Fruit fly (Drosophila melanogaster) whole organism, embryonic: Measurements from ENCODE around the gene CG7530.

Experiments used
- Awh ChIP-seq: fragments of 200-800 bp; sonication (Bioruptor generic); IDR thresholded peaks from 2 replicates; pipeline ENCODE4, ENCODE4 v1.3.6; 2022; ENCODE audit warnings: missing biosample characterization, missing genetic modification characterization
- B-H2 ChIP-seq: fragments of 200-800 bp; sonication (Bioruptor generic); optimal IDR thresholded peaks from 2 replicates; lab custom pipeline; 2018; ENCODE audit warnings: missing biosample characterization, mild to moderate bottlenecking, missing genetic modification characterization
- Bteb2 ChIP-seq: fragments of 200-800 bp; sonication (Bioruptor generic); optimal IDR thresholded peaks from 2 replicates; lab custom pipeline; 2016; ENCODE audit warnings: missing biosample characterization, missing genetic modification characterization
- CG10267 ChIP-seq: fragments of 200-800 bp; sonication (Bioruptor generic); optimal IDR thresholded peaks from 2 replicates; lab custom pipeline; 2018; ENCODE audit warnings: missing biosample characterization, mild to moderate bottlenecking, missing genetic modification characterization, moderate library complexity
- CG10543 ChIP-seq: fragments of 200-800 bp; sonication (Bioruptor generic); optimal IDR thresholded peaks from 3 replicates; lab custom pipeline; 2017; ENCODE audit warnings: missing biosample characterization, mild to moderate bottlenecking, missing genetic modification characterization, moderate library complexity
- CG10565 ChIP-seq: fragments of 200-800 bp; sonication (Bioruptor generic); optimal IDR thresholded peaks from 3 replicates; lab custom pipeline; 2016; ENCODE audit warnings: missing biosample characterization, mild to moderate bottlenecking, missing genetic modification characterization
- CG11247 ChIP-seq: fragments of 200-800 bp; sonication (Bioruptor generic); IDR thresholded peaks from 2 replicates; pipeline ENCODE4 v1.3.6; 2022; ENCODE audit warnings: missing biosample characterization, missing genetic modification characterization
- CG12071 ChIP-seq: fragments of 200-800 bp; sonication (Bioruptor generic); optimal IDR thresholded peaks from 3 replicates; lab custom pipeline; 2018; ENCODE audit warnings: missing biosample characterization, mild to moderate bottlenecking, missing genetic modification characterization
- CG1233 ChIP-seq: fragments of 200-800 bp; sonication (Bioruptor generic); optimal IDR thresholded peaks from 4 replicates; lab custom pipeline; 2018; ENCODE audit warnings: missing biosample characterization, mild to moderate bottlenecking, missing genetic modification characterization
- CG13894 ChIP-seq: fragments of 200-800 bp; sonication (Bioruptor generic); optimal IDR thresholded peaks from 3 replicates; lab custom pipeline; 2018; ENCODE audit warnings: missing biosample characterization, mild to moderate bottlenecking, missing genetic modification characterization, moderate library complexity
- CG14667 ChIP-seq: fragments of 200-800 bp; sonication (Bioruptor generic); IDR thresholded peaks from 2 replicates; pipeline ENCODE4 v1.3.6; 2022; ENCODE audit warnings: missing biosample characterization, missing genetic modification characterization
- CG15269 ChIP-seq: fragments of 200-800 bp; sonication (Bioruptor generic); optimal IDR thresholded peaks from 2 replicates; lab custom pipeline; 2018; ENCODE audit warnings: missing biosample characterization, mild to moderate bottlenecking, missing genetic modification characterization, moderate library complexity
- CG15696 ChIP-seq: fragments of 200-800 bp; sonication (Bioruptor generic); optimal IDR thresholded peaks from 2 replicates; lab custom pipeline; 2019; ENCODE audit warnings: missing biosample characterization, mild to moderate bottlenecking, missing genetic modification characterization, moderate library complexity
- CG16813 ChIP-seq: fragments of 200-800 bp; sonication (Bioruptor generic); IDR thresholded peaks from 3 replicates; pipeline ENCODE4 v1.3.6; 2022; ENCODE audit warnings: missing biosample characterization, missing genetic modification characterization; ENCODE audit not compliant: partially characterized antibody
- CG30403 ChIP-seq: fragments of 200-800 bp; sonication (Bioruptor generic); optimal IDR thresholded peaks from 3 replicates; lab custom pipeline; 2016; ENCODE audit warnings: missing biosample characterization, missing genetic modification characterization
- CG32767 ChIP-seq: fragments of 200-800 bp; sonication (Bioruptor generic); IDR thresholded peaks from 2 replicates; pipeline ENCODE4 v1.3.6; 2022; ENCODE audit warnings: missing biosample characterization, missing genetic modification characterization
- CG3995 ChIP-seq: fragments of 200-800 bp; sonication (Bioruptor generic); optimal IDR thresholded peaks from 3 replicates; lab custom pipeline; 2016; ENCODE audit warnings: missing biosample characterization, missing genetic modification characterization
- CG5245 ChIP-seq: fragments of 200-800 bp; sonication (Bioruptor generic); optimal IDR thresholded peaks from 3 replicates; lab custom pipeline; 2016; ENCODE audit warnings: missing biosample characterization, missing genetic modification characterization
- CG7271 ChIP-seq: fragments of 200-800 bp; sonication (Bioruptor generic); optimal IDR thresholded peaks from 2 replicates; lab custom pipeline; 2018; ENCODE audit warnings: missing biosample characterization, mild to moderate bottlenecking, missing genetic modification characterization, moderate library complexity
- CG7372 ChIP-seq: fragments of 200-800 bp; sonication (Bioruptor generic); IDR thresholded peaks from 2 replicates; pipeline ENCODE4 v1.3.6; 2022; ENCODE audit warnings: missing biosample characterization, missing genetic modification characterization
- CG9727 ChIP-seq: fragments of 200-800 bp; sonication (Bioruptor generic); optimal IDR thresholded peaks from 3 replicates; lab custom pipeline; 2017; ENCODE audit warnings: missing biosample characterization, mild to moderate bottlenecking, missing genetic modification characterization
- CG9797 ChIP-seq: fragments of 200-800 bp; sonication (Bioruptor generic); optimal IDR thresholded peaks from 3 replicates; lab custom pipeline; 2018; ENCODE audit warnings: missing biosample characterization, mild to moderate bottlenecking, missing genetic modification characterization
- D ChIP-seq, 2 experiments: fragments of 200-800 bp in 1 of 2; fragments of >200 bp in 1 of 2; sonication (Bioruptor generic) in 1 of 2; optimal IDR thresholded peaks; 2 replicates in 1 of 2; 3 replicates in 1 of 2; lab custom pipeline; 2017; ENCODE audit warnings: mild to moderate bottlenecking in 1 of 2, missing biosample characterization in 1 of 2, missing genetic modification characterization in 1 of 2, missing genetic modification reagents in 1 of 2
- Ets97D ChIP-seq: fragments of 200-800 bp; sonication (Bioruptor generic); optimal IDR thresholded peaks from 3 replicates; lab custom pipeline; 2016; ENCODE audit warnings: missing biosample characterization, missing genetic modification characterization
- HLH3B ChIP-seq: fragments of 200-800 bp; sonication (Bioruptor generic); IDR thresholded peaks from 2 replicates; pipeline ENCODE4 v1.3.6; 2022; ENCODE audit warnings: missing biosample characterization, missing genetic modification characterization
- Lhr ChIP-seq: fragments of 200-800 bp; sonication (Bioruptor generic); optimal IDR thresholded peaks from 3 replicates; lab custom pipeline; 2017; ENCODE audit warnings: mild to moderate bottlenecking, missing biosample characterization, missing genetic modification reagents, missing genetic modification characterization
- Med ChIP-seq: fragments of 200-800 bp; sonication (Bioruptor generic); peaks from one replicate; lab custom pipeline; 2016; ENCODE audit warnings: missing biosample characterization, missing genetic modification characterization, mild to moderate bottlenecking, inconsistent platforms, moderate library complexity
- Opbp ChIP-seq: fragments of 200-800 bp; sonication (Bioruptor generic); IDR thresholded peaks from 3 replicates; pipeline ENCODE4 v1.3.6; 2022; ENCODE audit warnings: missing biosample characterization, missing genetic modification characterization; ENCODE audit not compliant: partially characterized antibody
- Sox100B ChIP-seq: fragments of 200-800 bp; sonication (Bioruptor generic); optimal IDR thresholded peaks from 3 replicates; lab custom pipeline; 2018; ENCODE audit warnings: missing biosample characterization, mild to moderate bottlenecking, missing genetic modification characterization
- abd-A ChIP-seq: fragments of 200-800 bp; sonication (Bioruptor generic); optimal IDR thresholded peaks from 3 replicates; lab custom pipeline; 2019; ENCODE audit warnings: missing biosample characterization, mild to moderate bottlenecking, missing genetic modification characterization, moderate library complexity
- amos ChIP-seq: fragments of 200-800 bp; sonication (Bioruptor generic); IDR thresholded peaks from 2 replicates; pipeline ENCODE4 v1.3.6; 2022; ENCODE audit warnings: missing biosample characterization, missing genetic modification characterization; ENCODE audit not compliant: partially characterized antibody
- bcd ChIP-seq: fragments of 200-800 bp; sonication (Bioruptor generic); optimal IDR thresholded peaks from 2 replicates; lab custom pipeline; 2017; ENCODE audit warnings: missing biosample characterization, mild to moderate bottlenecking, missing genetic modification characterization
- exex ChIP-seq: fragments of 200-800 bp; sonication (Bioruptor generic); optimal IDR thresholded peaks from 4 replicates; lab custom pipeline; 2018; ENCODE audit warnings: missing biosample characterization, mild to moderate bottlenecking, missing genetic modification characterization, moderate library complexity
- fd3F ChIP-seq: fragments of 200-800 bp; sonication (Bioruptor generic); optimal IDR thresholded peaks from 2 replicates; lab custom pipeline; 2018; ENCODE audit warnings: missing biosample characterization, mild to moderate bottlenecking, missing genetic modification characterization, moderate library complexity
- ftz-f1 ChIP-seq: fragments of 200-800 bp; sonication (Bioruptor generic); optimal IDR thresholded peaks from 2 replicates; lab custom pipeline; 2016; ENCODE audit warnings: missing biosample characterization, missing genetic modification characterization
- grn ChIP-seq: fragments of 200-800 bp; sonication (Bioruptor generic); optimal IDR thresholded peaks from 3 replicates; lab custom pipeline; 2017; ENCODE audit warnings: missing biosample characterization, missing genetic modification characterization
- gt ChIP-seq: fragments of 200-800 bp; sonication (Bioruptor generic); IDR thresholded peaks from 2 replicates; pipeline ENCODE4 v1.3.6; 2022; ENCODE audit warnings: missing biosample characterization, missing genetic modification characterization
- h ChIP-seq: fragments of >200 bp; optimal IDR thresholded peaks from 2 replicates; lab custom pipeline; 2017
- ken ChIP-seq: fragments of 200-800 bp; sonication (Bioruptor generic); IDR thresholded peaks from 3 replicates; pipeline ENCODE4 v1.3.6; 2022; ENCODE audit warnings: missing biosample characterization, missing genetic modification characterization
- odd ChIP-seq: fragments of 200-800 bp; sonication (Bioruptor generic); optimal IDR thresholded peaks from 2 replicates; lab custom pipeline; 2017; ENCODE audit warnings: missing biosample characterization, mild to moderate bottlenecking, missing genetic modification characterization
- sens ChIP-seq: fragments of 200-800 bp; sonication (Bioruptor generic); peaks from one replicate; lab custom pipeline; 2016; ENCODE audit warnings: missing biosample characterization, missing genetic modification characterization
- sens-2 ChIP-seq: fragments of 200-800 bp; sonication (Bioruptor generic); IDR thresholded peaks from 2 replicates; pipeline ENCODE4 v1.3.6; 2022; ENCODE audit warnings: missing biosample characterization, missing genetic modification characterization
- shn ChIP-seq: fragments of 200-800 bp; sonication (Bioruptor generic); optimal IDR thresholded peaks from 3 replicates; lab custom pipeline; 2016; ENCODE audit warnings: missing biosample characterization, missing genetic modification characterization
- sima ChIP-seq: fragments of 200-800 bp; sonication (Bioruptor generic); optimal IDR thresholded peaks from 2 replicates; lab custom pipeline; 2016; ENCODE audit warnings: missing biosample characterization, missing genetic modification characterization
- sisA ChIP-seq: fragments of 200-800 bp; sonication (Bioruptor generic); IDR thresholded peaks from 2 replicates; pipeline ENCODE4 v1.3.6; 2022; ENCODE audit warnings: missing biosample characterization, missing genetic modification characterization
- stc ChIP-seq: fragments of 200-800 bp; sonication (Bioruptor generic); IDR thresholded peaks from 2 replicates; pipeline ENCODE4 v1.3.6; 2022; ENCODE audit warnings: missing biosample characterization, missing genetic modification characterization
- tin ChIP-seq: fragments of 200-800 bp; sonication (Bioruptor generic); optimal IDR thresholded peaks from 3 replicates; lab custom pipeline; 2016; ENCODE audit warnings: missing biosample characterization, missing genetic modification characterization
- usp ChIP-seq: fragments of >200 bp; optimal IDR thresholded peaks from 2 replicates; lab custom pipeline; 2017; ENCODE audit warnings: missing biosample characterization, missing genetic modification characterization
- wor ChIP-seq: fragments of 200-800 bp; sonication (Bioruptor generic); IDR thresholded peaks from 2 replicates; pipeline ENCODE4 v1.3.6; 2022; ENCODE audit warnings: missing biosample characterization, missing genetic modification characterization

CG7530 gene

DNA sequence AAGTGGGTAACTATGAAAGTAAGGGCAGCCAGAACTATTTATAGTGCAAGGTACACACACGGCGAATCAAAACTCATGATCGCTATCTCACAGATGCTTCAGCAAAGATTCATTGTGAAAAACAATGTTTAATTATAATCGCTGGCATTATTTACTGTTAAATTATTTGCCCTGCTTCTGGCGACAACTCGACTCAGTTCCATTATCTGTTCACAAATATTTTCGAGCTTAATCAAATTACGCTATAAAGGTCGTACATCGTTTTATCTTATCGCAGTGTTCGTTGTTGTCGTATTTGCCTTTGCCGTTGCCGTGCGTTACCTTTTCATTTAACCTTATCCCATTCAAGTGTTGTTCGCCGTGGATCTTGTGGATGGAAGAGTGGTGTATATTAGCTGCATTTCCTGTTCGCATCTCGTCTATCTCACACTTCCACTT, 22.3 kb downstream of the CG7530 start (continued):
- no peak for TF ChIP-seq gt (GFP tag; lab: Robert Waterston, UW)
- no peak for TF ChIP-seq CG7372 (GFP tag; lab: Robert Waterston, UW)
- TF ChIP-seq CG14667 (GFP tag; lab: Robert Waterston, UW): no peak
- TF ChIP-seq grn: peak; percentile 82
- no peak for TF ChIP-seq ken (GFP tag; lab: Robert Waterston, UW)
- no peak for TF ChIP-seq Bteb2
- TF ChIP-seq wor: no peak
- peak; percentile 11 for TF ChIP-seq CG5245 (GFP tag; lab: Kevin White, UChicago)
- peak; percentile 25 for TF ChIP-seq CG12071 (GFP tag; lab: Kevin White, UChicago)
- no peak for TF ChIP-seq stc (GFP tag; lab: Robert Waterston, UW)
- TF ChIP-seq fd3F (GFP tag; lab: Kevin White, UChicago): no peak
- TF ChIP-seq CG11247 (GFP tag; lab: Robert Waterston, UW): no peak
- no peak for TF ChIP-seq amos (GFP tag; lab: Robert Waterston, UW)
- TF ChIP-seq shn: no peak
- no peak for TF ChIP-seq CG30403
- TF ChIP-seq CG32767: no peak

DNA sequence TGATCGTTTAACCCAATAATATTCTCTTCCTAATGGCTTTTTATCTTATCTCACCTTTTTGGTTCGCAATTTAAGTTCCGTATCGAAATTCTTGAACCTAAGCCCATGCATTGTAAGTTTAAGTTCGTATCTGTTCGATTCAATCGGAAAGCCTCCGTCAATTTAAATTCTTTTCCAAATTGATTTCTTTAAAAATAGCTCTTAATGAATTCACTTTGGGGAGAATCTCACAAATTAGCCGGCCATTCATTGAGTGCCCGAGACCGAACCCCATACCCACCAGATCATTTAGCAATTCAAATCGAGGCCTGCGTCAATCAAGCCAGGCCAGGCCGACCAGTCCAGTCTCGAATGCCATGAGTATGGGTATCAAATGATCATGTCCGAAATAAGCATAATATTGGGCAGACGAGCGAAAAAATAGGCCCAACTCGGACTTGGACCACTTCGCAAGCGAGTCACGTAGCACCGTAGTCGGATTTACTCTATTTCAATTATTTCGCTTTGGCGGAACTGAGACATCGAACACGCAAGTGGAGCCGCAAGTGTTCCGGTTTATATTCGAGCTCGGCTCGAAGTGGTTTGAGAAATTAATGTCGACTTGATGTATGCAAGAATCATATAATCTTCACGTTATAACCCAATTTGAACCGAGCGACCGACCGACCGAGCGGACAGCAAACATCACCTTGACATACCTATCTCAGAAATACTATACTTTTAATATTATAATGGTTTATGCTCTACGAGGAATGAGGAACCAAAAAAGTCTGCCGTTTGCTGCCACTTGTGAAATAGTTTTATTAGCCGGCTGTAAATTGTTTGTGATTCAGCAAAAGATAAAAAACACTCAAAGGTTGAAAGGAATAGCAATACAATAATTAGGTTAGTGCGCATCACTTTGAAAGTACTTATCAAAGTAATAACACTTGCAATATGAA, 23.3 kb downstream of the CG7530 start:
- TF ChIP-seq Ets97D (no peak), sisA (no peak), abd-A (peak; percentile 86), wor (no peak), sima (no peak), Opbp (GFP tag; lab: Robert Waterston, UW) (no peak), CG15269 (tag; lab: Kevin White, UChicago) (peak; percentile 28), usp (no peak), CG10543 (GFP tag; lab: Kevin White, UChicago) (peak; percentile 49), CG10267 (tag; lab: Kevin White, UChicago) (no peak), CG16813 (GFP tag; lab: Robert Waterston, UW) (no peak), tin (GFP tag; lab: Kevin White, UChicago) (no peak), h (no peak), sens (GFP tag; lab: Kevin White, UChicago) (peak; percentile 15), CG1233 (GFP tag; lab: Kevin White, UChicago) (no peak), odd (GFP tag; lab: Kevin White, UChicago) (no peak), CG3995 (no peak), CG9727 (GFP tag; lab: Kevin White, UChicago) (no peak), Sox100B (GFP tag; lab: Kevin White, UChicago) (no peak), CG15696 (tag; lab: Kevin White, UChicago) (no peak), sens-2 (GFP tag; lab: Robert Waterston, UW) (no peak), B-H2 (GFP tag; lab: Kevin White, UChicago) (peak; percentile 29), shn (no peak), CG13894 (peak; percentile 91), CG9797 (GFP tag; lab: Kevin White, UChicago) (no peak), D (optimal IDR thresholded peaks at IDR 0.05; lab: Kevin White, UChicago) (no peak), D (GFP tag; optimal IDR thresholded peaks at IDR 0.05; lab: Kevin White, UChicago) (no peak), Lhr (GFP tag; lab: Kevin White, UChicago) (no peak), bcd (GFP tag; lab: Kevin White, UChicago) (no peak), exex (tag; lab: Kevin White, UChicago) (peak; percentile 12), ftz-f1 (no peak), Med (peak; percentile 70), CG7271 (tag; lab: Kevin White, UChicago) (no peak), CG10565 (no peak), Awh (peak; percentile 88), HLH3B (GFP tag; lab: Robert Waterston, UW) (no peak)
